Worm (Caenorhabditis elegans): ENCODE results near the gene qars-1.
A peak's percentile ranks its signal among the peaks of the same experiment; 100 is the strongest.

Gene qars-1

DNA sequence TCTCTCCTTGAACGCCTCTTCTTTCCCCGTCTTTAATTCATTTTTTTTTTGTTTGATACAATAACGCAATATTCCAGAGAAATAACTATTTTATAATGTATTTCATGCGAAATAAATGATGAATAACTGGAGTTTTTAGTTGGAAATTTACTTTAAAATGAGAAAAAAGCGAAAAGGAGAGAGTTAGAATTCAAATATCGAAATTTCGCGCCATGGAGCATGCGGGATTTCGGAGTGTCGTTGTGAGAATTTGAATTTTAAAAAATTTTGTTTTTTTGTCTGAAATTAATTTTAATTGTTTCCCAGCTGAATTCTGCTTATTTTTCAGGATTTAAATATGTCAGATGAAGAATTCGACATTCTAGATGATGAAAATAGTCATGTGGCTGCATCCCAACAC, 12.4 kb upstream of the qars-1 start, which contains the start of gene fcd-2 (continued):
- TF ChIP-seq fkh-8 (tag; optimal IDR thresholded peaks at IDR 0.05): peak; percentile 6
- TF ChIP-seq rnt-1 (tag; optimal IDR thresholded peaks at IDR 0.05): peak; percentile 35
- no peak for TF ChIP-seq elt-2 (tag; optimal IDR thresholded peaks at IDR 0.05)
- no peak for TF ChIP-seq nhr-84 (tag; optimal IDR thresholded peaks at IDR 0.05)
- TF ChIP-seq lin-13 (GFP tag; optimal IDR thresholded peaks at IDR 0.05): peak; percentile 30
- TF ChIP-seq nhr-20 (tag; optimal IDR thresholded peaks at IDR 0.05): peak; percentile 34
- no peak for TF ChIP-seq mdl-1 (tag; optimal IDR thresholded peaks at IDR 0.05)
- TF ChIP-seq Y116A8C.19 (tag; optimal IDR thresholded peaks at IDR 0.05; ENCODE audit: borderline replicate concordance): no peak
- TF ChIP-seq fkh-4 (tag; optimal IDR thresholded peaks at IDR 0.05; ENCODE audit: borderline replicate concordance): no peak
- TF ChIP-seq nhr-237 (tag; optimal IDR thresholded peaks at IDR 0.05): no peak
- TF ChIP-seq ztf-11 (tag; optimal IDR thresholded peaks at IDR 0.05): no peak
- no peak for TF ChIP-seq lin-14 (GFP tag; optimal IDR thresholded peaks at IDR 0.05)
- no peak for TF ChIP-seq C04F5.9 (tag; optimal IDR thresholded peaks at IDR 0.05)
- no peak for TF ChIP-seq nhr-28 (tag; optimal IDR thresholded peaks at IDR 0.05)
- no peak for TF ChIP-seq fkh-10 (GFP tag; optimal IDR thresholded peaks at IDR 0.05)
- TF ChIP-seq mef-2 (tag; optimal IDR thresholded peaks at IDR 0.05): no peak
- no peak for TF ChIP-seq C34B4.2 (tag; optimal IDR thresholded peaks at IDR 0.05)
- TF ChIP-seq unc-98 (GFP tag; IDR thresholded peaks at IDR 0.05): no peak
- no peak for TF ChIP-seq mab-9 (GFP tag; IDR thresholded peaks at IDR 0.05)
- TF ChIP-seq dsc-1 (tag; optimal IDR thresholded peaks at IDR 0.05): peak; percentile 0
- TF ChIP-seq ets-5 (GFP tag; IDR thresholded peaks at IDR 0.05): no peak
- TF ChIP-seq nhr-77 (tag; optimal IDR thresholded peaks at IDR 0.05): peak; percentile 10
- TF ChIP-seq sox-4 (tag; optimal IDR thresholded peaks at IDR 0.05): no peak
- no peak for TF ChIP-seq ama-1 (optimal IDR thresholded peaks at IDR 0.05)
- TF ChIP-seq dpl-1 (GFP tag; optimal IDR thresholded peaks at IDR 0.05): peak; percentile 89 to 93 (median 89)
- TF ChIP-seq hpl-2 (GFP tag; optimal IDR thresholded peaks at IDR 0.05): no peak
- TF ChIP-seq ceh-82 (tag; optimal IDR thresholded peaks at IDR 0.05): peak in 2 of 3 experiments; percentile 25 to 55
- peak; percentile 92 to 94 for TF ChIP-seq efl-1 (optimal IDR thresholded peaks at IDR 0.05)
- TF ChIP-seq efl-1 (GFP tag; optimal IDR thresholded peaks at IDR 0.05 in 1 of 2): peak; percentile 91 to 99
- TF ChIP-seq isw-1 (GFP tag; IDR thresholded peaks at IDR 0.05): no peak
- TF ChIP-seq sup-37 (GFP tag; optimal IDR thresholded peaks at IDR 0.05): no peak
- TF ChIP-seq nhr-76 (tag; optimal IDR thresholded peaks at IDR 0.05): no peak
- TF ChIP-seq tbx-2 (tag; optimal IDR thresholded peaks at IDR 0.05): peak; percentile 7
- no peak for TF ChIP-seq nhr-11 (tag; optimal IDR thresholded peaks at IDR 0.05)
- TF ChIP-seq zag-1 (tag; optimal IDR thresholded peaks at IDR 0.05): no peak
- peak; percentile 89 to 95 for TF ChIP-seq lin-35 (GFP tag; optimal IDR thresholded peaks at IDR 0.05)
- TF ChIP-seq mep-1 (tag; optimal IDR thresholded peaks at IDR 0.05): peak; percentile 79
- TF ChIP-seq pax-3 (tag; optimal IDR thresholded peaks at IDR 0.05): no peak
- TF ChIP-seq vab-15 (tag; optimal IDR thresholded peaks at IDR 0.05): no peak
- TF ChIP-seq fos-1 (tag; optimal IDR thresholded peaks at IDR 0.05): no peak
- TF ChIP-seq lsy-2 (tag; optimal IDR thresholded peaks at IDR 0.05): peak; percentile 45 to 80
- TF ChIP-seq unc-62 (GFP tag; optimal IDR thresholded peaks at IDR 0.05): no peak
- TF ChIP-seq ztf-4 (tag; optimal IDR thresholded peaks at IDR 0.05): no peak
- TF ChIP-seq alr-1 (tag; optimal IDR thresholded peaks at IDR 0.05; ENCODE audit: borderline replicate concordance): no peak
- no peak for TF ChIP-seq sptf-1 (tag; optimal IDR thresholded peaks at IDR 0.05)
- TF ChIP-seq elt-3 (tag; optimal IDR thresholded peaks at IDR 0.05): no peak
- peak; percentile 66 for TF ChIP-seq blmp-1 (tag; optimal IDR thresholded peaks at IDR 0.05)
- TF ChIP-seq lin-15B (tag; optimal IDR thresholded peaks at IDR 0.05): peak; percentile 64
- no peak for TF ChIP-seq ceh-63 (GFP tag; optimal IDR thresholded peaks at IDR 0.05)
- TF ChIP-seq grh-1 (GFP tag; IDR thresholded peaks at IDR 0.05): no peak
- TF ChIP-seq ceh-88 (GFP tag; IDR thresholded peaks at IDR 0.05): no peak
- TF ChIP-seq nhr-85 (tag): peak; percentile 66
- TF ChIP-seq ceh-90 (tag; optimal IDR thresholded peaks at IDR 0.05): no peak
